Fruit fly (Drosophila melanogaster): ENCODE measurements around the gene RanBP3.

RanBP3 gene

DNA sequence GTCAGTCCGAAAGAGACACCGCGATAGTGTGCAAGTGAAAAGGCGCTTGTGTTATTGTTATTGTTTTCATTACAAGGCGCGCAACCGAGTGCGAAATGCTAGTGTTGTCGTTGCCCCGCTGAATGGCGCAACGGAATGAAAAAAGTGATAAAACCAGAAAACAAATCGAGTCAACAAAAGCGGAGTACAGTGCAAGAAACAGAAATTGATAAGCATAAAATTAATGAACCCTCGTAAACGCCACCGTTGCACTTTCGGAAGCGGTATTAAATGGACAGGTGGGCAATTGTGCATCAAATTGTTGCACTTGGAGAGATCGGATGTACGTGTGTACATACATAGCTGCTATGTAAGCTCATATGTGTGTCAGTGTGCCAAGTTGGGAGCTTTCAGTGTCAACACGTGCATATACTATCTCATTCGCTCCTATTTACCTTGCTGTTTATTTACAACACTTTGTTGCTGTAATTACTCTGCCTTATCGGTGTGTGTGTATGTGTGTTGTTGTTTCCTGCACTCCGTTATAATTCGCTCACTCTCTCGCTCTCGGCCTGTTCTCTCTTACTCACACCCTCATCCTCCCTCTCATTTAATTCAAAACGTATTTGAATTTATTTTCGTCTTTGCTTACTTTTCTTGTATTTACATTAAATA is 29.1 kb downstream of the RanBP3 start (continued):
- TF ChIP-seq fd3F (GFP tag; optimal IDR thresholded peaks at IDR 0.05) (no peak), CkIIα-i1 (GFP tag; IDR thresholded peaks at IDR 0.05) (no peak; the same call in 1 of the 2 replicates), D19B (GFP tag; optimal IDR thresholded peaks at IDR 0.05) (no peak), Aef1 (GFP tag; IDR thresholded peaks at IDR 0.05) (no peak), Asciz (GFP tag; optimal IDR thresholded peaks at IDR 0.05) (peak; percentile 96), bbx (GFP tag; IDR thresholded peaks at IDR 0.05; ENCODE audit: partially characterized antibody) (no peak), CG11085 (GFP tag; IDR thresholded peaks at IDR 0.05) (no peak), BtbVII (GFP tag; optimal IDR thresholded peaks at IDR 0.05) (no peak), jumu (GFP tag; optimal IDR thresholded peaks at IDR 0.05) (peak; percentile 7), CG7357 (GFP tag; IDR thresholded peaks at IDR 0.05) (no peak), hb (GFP tag; IDR thresholded peaks at IDR 0.05; ENCODE audit: partially characterized antibody) (no peak), CG17186 (GFP tag; optimal IDR thresholded peaks at IDR 0.05) (no peak), knrl (GFP tag; IDR thresholded peaks at IDR 0.05; ENCODE audit: partially characterized antibody) (no peak), pho (GFP tag; optimal IDR thresholded peaks at IDR 0.05) (no peak), run (tag; optimal IDR thresholded peaks at IDR 0.05) (peak; percentile 43), CG3407 (GFP tag; optimal IDR thresholded peaks at IDR 0.05) (peak; percentile 75), Adf1 (GFP tag; IDR thresholded peaks at IDR 0.05) (no peak), CG10267 (tag; optimal IDR thresholded peaks at IDR 0.05) (peak; percentile 11), CG7271 (tag; optimal IDR thresholded peaks at IDR 0.05) (no peak), tgo (GFP tag; IDR thresholded peaks at IDR 0.05) (peak; percentile 50; the same call in 2 of the 3 replicates), Nf-YB (GFP tag; optimal IDR thresholded peaks at IDR 0.05) (no peak), CG12769 (tag; optimal IDR thresholded peaks at IDR 0.05) (no peak), CG7372 (GFP tag; IDR thresholded peaks at IDR 0.05) (no peak), gfzf (GFP tag; optimal IDR thresholded peaks at IDR 0.05) (no peak), grau (tag; optimal IDR thresholded peaks at IDR 0.05) (no peak), CG15269 (tag; optimal IDR thresholded peaks at IDR 0.05) (peak; percentile 2), al (GFP tag; IDR thresholded peaks at IDR 0.05) (no peak), wek (GFP tag; optimal IDR thresholded peaks at IDR 0.05) (peak; percentile 83), Usf (GFP tag; optimal IDR thresholded peaks at IDR 0.05) (no peak), CG4854 (GFP tag; optimal IDR thresholded peaks at IDR 0.05) (peak; percentile 37), CG6654 (GFP tag; optimal IDR thresholded peaks at IDR 0.05) (no peak), cad (GFP tag; optimal IDR thresholded peaks at IDR 0.05) (no peak), CTCF (GFP tag; optimal IDR thresholded peaks at IDR 0.05) (no peak), Trl (optimal IDR thresholded peaks at IDR 0.05) (peak; percentile 68 to 89), Trl (GFP tag; optimal IDR thresholded peaks at IDR 0.05) (peak; percentile 83), Ravus (GFP tag; IDR thresholded peaks at IDR 0.05) (no peak), Sry-δ (GFP tag; optimal IDR thresholded peaks at IDR 0.05) (no peak), dmrt99B (tag; optimal IDR thresholded peaks at IDR 0.05) (peak; percentile 53), CG12104 (GFP tag; optimal IDR thresholded peaks at IDR 0.05) (peak; percentile 79), E2f1 (GFP tag; IDR thresholded peaks at IDR 0.05) (no peak), otp (GFP tag; IDR thresholded peaks at IDR 0.05) (peak; percentile 75; the same call in 2 of the 3 replicates), tap (tag; optimal IDR thresholded peaks at IDR 0.05) (peak; percentile 76), Kr (GFP tag; optimal IDR thresholded peaks at IDR 0.05) (no peak), ranshi (GFP tag; IDR thresholded peaks at IDR 0.05) (peak; percentile 61; the same call in 1 of the 2 replicates), gcm2 (GFP tag; optimal IDR thresholded peaks at IDR 0.05) (no peak), da (GFP tag; optimal IDR thresholded peaks at IDR 0.05) (no peak), chm (GFP tag; IDR thresholded peaks at IDR 0.05) (0 out of 2 replicates have a peak, but pooled peaks have one; percentile 58), amos (GFP tag; IDR thresholded peaks at IDR 0.05; ENCODE audit: partially characterized antibody) (no peak; the same call in 1 of the 2 replicates), hkb (optimal IDR thresholded peaks at IDR 0.05) (no peak), hkb (GFP tag; IDR thresholded peaks at IDR 0.05) (peak; percentile 89), CG8924 (tag; optimal IDR thresholded peaks at IDR 0.05) (peak; percentile 39)
